Fruit fly (Drosophila melanogaster): ENCODE results near the gene CG12084.

Gene CG12084

dm6 chr3L:1536487-1537337 lies 40.3 kb upstream of the CG12084 start, which contains the start of the genes CG12091 and pns (continued):
- TF ChIP-seq CG9817 (tag; optimal IDR thresholded peaks at IDR 0.05) = peak; percentile 46
- peak; percentile 18 for TF ChIP-seq CG10565 (GFP tag; optimal IDR thresholded peaks at IDR 0.05)
- no peak for TF ChIP-seq ham (GFP tag; IDR thresholded peaks at IDR 0.05)
- TF ChIP-seq CG16815 (GFP tag; optimal IDR thresholded peaks at IDR 0.05) = peak; percentile 7
- TF ChIP-seq fd96Cb (tag; optimal IDR thresholded peaks at IDR 0.05) = peak; percentile 56
- peak; percentile 52; the same call in 1 of the 2 replicates for TF ChIP-seq gsb (GFP tag; IDR thresholded peaks at IDR 0.05)
- TF ChIP-seq Hr3 (GFP tag; optimal IDR thresholded peaks at IDR 0.05) = peak; percentile 41
- TF ChIP-seq ab (GFP tag; optimal IDR thresholded peaks at IDR 0.05) = no peak
- peak; percentile 69 for TF ChIP-seq CG4424 (GFP tag; optimal IDR thresholded peaks at IDR 0.05)
- TF ChIP-seq CG7963 (GFP tag; IDR thresholded peaks at IDR 0.05; ENCODE audit: partially characterized antibody) = no peak
- peak; percentile 73 for TF ChIP-seq CG15696 (tag; optimal IDR thresholded peaks at IDR 0.05)
- peak; percentile 68 for TF ChIP-seq CG2678 (tag; optimal IDR thresholded peaks at IDR 0.05)
- TF ChIP-seq corto (GFP tag; optimal IDR thresholded peaks at IDR 0.05) = no peak
- TF ChIP-seq CG4328 (GFP tag; optimal IDR thresholded peaks at IDR 0.05) = peak; percentile 14
- TF ChIP-seq luna (GFP tag; optimal IDR thresholded peaks at IDR 0.05) = peak; percentile 73
- TF ChIP-seq Nf-YC (tag; optimal IDR thresholded peaks at IDR 0.05) = peak; percentile 69
- no peak for TF ChIP-seq Lim3 (GFP tag; IDR thresholded peaks at IDR 0.05)
- no peak for TF ChIP-seq fru (optimal IDR thresholded peaks at IDR 0.05)
- peak; percentile 41; the same call in 1 of the 2 replicates for TF ChIP-seq CG1024 (GFP tag; IDR thresholded peaks at IDR 0.05)
- peak; percentile 62 for TF ChIP-seq az2 (GFP tag; optimal IDR thresholded peaks at IDR 0.05)
- peak; percentile 44; the same call in 1 of the 2 replicates for TF ChIP-seq sens-2 (GFP tag; IDR thresholded peaks at IDR 0.05)
- no peak for TF ChIP-seq CG16779 (GFP tag; IDR thresholded peaks at IDR 0.05)
- peak; percentile 74 for TF ChIP-seq CG17361 (GFP tag; IDR thresholded peaks at IDR 0.05)
- TF ChIP-seq Atf-2 (GFP tag; optimal IDR thresholded peaks at IDR 0.05) = peak; percentile 55
- peak; percentile 78 for TF ChIP-seq gem (tag; optimal IDR thresholded peaks at IDR 0.05)
- TF ChIP-seq TFAM (GFP tag; optimal IDR thresholded peaks at IDR 0.05) = no peak
- TF ChIP-seq Pdp1 (GFP tag; optimal IDR thresholded peaks at IDR 0.05) = peak; percentile 74 to 91
- TF ChIP-seq Med (GFP tag) = peak; percentile 96
- TF ChIP-seq D19A (tag; optimal IDR thresholded peaks at IDR 0.05) = peak; percentile 27
- TF ChIP-seq CG1602 (GFP tag; optimal IDR thresholded peaks at IDR 0.05) = peak; percentile 41
- TF ChIP-seq nerfin-2 (GFP tag; IDR thresholded peaks at IDR 0.05; ENCODE audit: partially characterized antibody) = 0 out of 2 replicates have a peak, but pooled peaks have one; percentile 53
- TF ChIP-seq gce (GFP tag; IDR thresholded peaks at IDR 0.05) = no peak
- peak; percentile 65 for TF ChIP-seq Blimp-1 (GFP tag; optimal IDR thresholded peaks at IDR 0.05)
- no peak for TF ChIP-seq HHEX (GFP tag; optimal IDR thresholded peaks at IDR 0.05)
- peak; percentile 80 for TF ChIP-seq ci (GFP tag; IDR thresholded peaks at IDR 0.05)
- TF ChIP-seq tio (GFP tag; optimal IDR thresholded peaks at IDR 0.05) = no peak
- TF ChIP-seq CG3838 (GFP tag; optimal IDR thresholded peaks at IDR 0.05) = peak; percentile 48
- TF ChIP-seq oc (tag; optimal IDR thresholded peaks at IDR 0.05) = peak; percentile 21
- peak; percentile 32 for TF ChIP-seq Nf-YB (GFP tag; optimal IDR thresholded peaks at IDR 0.05)
- no peak for TF ChIP-seq CG4404 (GFP tag; IDR thresholded peaks at IDR 0.05)
- peak; percentile 72 for TF ChIP-seq zen (tag; optimal IDR thresholded peaks at IDR 0.05)
- TF ChIP-seq CG2712 (tag; optimal IDR thresholded peaks at IDR 0.05) = peak; percentile 81
- peak; percentile 58 for TF ChIP-seq wor (GFP tag; IDR thresholded peaks at IDR 0.05)
- TF ChIP-seq Usf (GFP tag; optimal IDR thresholded peaks at IDR 0.05) = peak; percentile 15
- peak; percentile 35 for TF ChIP-seq Kr (GFP tag; optimal IDR thresholded peaks at IDR 0.05)
- TF ChIP-seq CG17912 (GFP tag; optimal IDR thresholded peaks at IDR 0.05) = no peak
- TF ChIP-seq CG18011 (GFP tag; optimal IDR thresholded peaks at IDR 0.05) = peak; percentile 49
- TF ChIP-seq ttk (GFP tag; IDR thresholded peaks at IDR 0.05) = 0 out of 2 replicates have a peak, but pooled peaks have one; percentile 29
